Comparison of ENCODE assay signal across 1 worm cellular context in the genomic region with DNA sequence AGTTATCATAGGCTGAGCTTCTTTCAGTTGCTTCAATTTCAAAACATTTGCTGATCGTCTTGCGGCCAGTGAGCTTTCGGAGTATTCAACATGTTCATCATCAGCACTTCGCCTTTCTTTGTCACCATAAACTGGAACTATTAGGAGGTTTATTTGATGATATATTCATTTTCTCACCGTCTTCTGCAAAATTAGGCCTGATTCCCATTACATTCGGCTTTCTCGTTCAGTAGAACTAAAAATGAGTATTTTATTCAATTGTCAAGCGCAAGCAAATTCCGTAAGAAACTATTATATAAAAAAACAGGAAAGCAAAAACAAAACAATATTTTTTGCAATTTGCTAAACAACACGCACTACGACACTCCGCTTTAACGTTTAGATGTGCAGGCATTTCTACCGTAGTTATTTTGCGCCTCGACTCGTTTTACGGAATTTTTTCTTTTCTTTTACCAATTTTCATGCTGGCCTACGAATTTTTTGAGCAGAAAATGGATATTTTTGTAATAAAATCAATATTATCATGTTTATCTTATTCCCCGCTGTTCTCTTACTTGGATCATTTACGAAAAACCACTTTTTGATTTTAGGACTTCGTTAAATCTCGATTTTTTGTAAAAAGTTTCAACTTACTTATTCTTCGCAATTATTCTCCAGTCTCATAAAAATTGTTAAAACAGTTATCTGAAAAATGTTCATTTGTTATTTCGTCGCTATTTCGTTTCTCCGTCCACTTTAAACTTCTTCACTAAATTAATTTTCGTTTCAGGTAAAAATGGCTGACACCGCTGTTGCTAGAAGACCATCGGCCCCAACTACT.
TF ChIP-seq lines count a peak whose summit lies in the region.

A gene (minus strand): TSS at position 242 of the 820 bp plus-strand sequence.
A gene (plus strand): TSS at position 770 of the 820 bp plus-strand sequence.

TF ChIP-seq in whole organism, L4 larva, 104 proteins besides CTCF, POLR2A, EP300 and RAD21 (continued from another document):
- TF ChIP-seq Y75B8A.6 (GFP tag; IDR thresholded peaks at IDR 0.05; lab: Robert Waterston, UW) (no peak), daf-12 (tag; optimal IDR thresholded peaks at IDR 0.05; lab: Kevin White, UChicago) (no peak), php-3 (GFP tag; IDR thresholded peaks at IDR 0.05; lab: Robert Waterston, UW) (no peak), rbr-2 (tag; optimal IDR thresholded peaks at IDR 0.05; lab: Kevin White, UChicago) (peak; percentile 71), ZK546.5 (tag; optimal IDR thresholded peaks at IDR 0.05; lab: Kevin White, UChicago) (peak; percentile 64 to 91), nhr-111 (GFP tag; optimal IDR thresholded peaks at IDR 0.05; lab: Kevin White, UChicago) (no peak), spr-3 (GFP tag; optimal IDR thresholded peaks at IDR 0.05; lab: Kevin White, UChicago) (no peak), duxl-1 (tag; optimal IDR thresholded peaks at IDR 0.05; lab: Kevin White, UChicago; ENCODE audit: poor library complexity) (no peak), Y5F2A.4 (GFP tag; optimal IDR thresholded peaks at IDR 0.05; lab: Kevin White, UChicago) (no peak), mdt-29 (GFP tag; IDR thresholded peaks at IDR 0.05; lab: Robert Waterston, UW) (no peak), saeg-2 (GFP tag; IDR thresholded peaks at IDR 0.05; lab: Robert Waterston, UW) (no peak), dve-1 (tag; optimal IDR thresholded peaks at IDR 0.05; lab: Kevin White, UChicago; ENCODE audit: insufficient read depth) (peak; percentile 63), zip-11 (GFP tag; IDR thresholded peaks at IDR 0.05; lab: Robert Waterston, UW) (no peak), ces-1 (GFP tag; optimal IDR thresholded peaks at IDR 0.05; lab: Kevin White, UChicago) (peak; percentile 29), gei-8 (GFP tag; optimal IDR thresholded peaks at IDR 0.05; lab: Kevin White, UChicago) (no peak), hlh-11 (tag; optimal IDR thresholded peaks at IDR 0.05; lab: Kevin White, UChicago) (peak; percentile 54), skn-1 (tag; optimal IDR thresholded peaks at IDR 0.05; lab: Kevin White, UChicago) (no peak), vab-7 (GFP tag; IDR thresholded peaks at IDR 0.05; lab: Robert Waterston, UW) (no peak), lir-3 (tag; optimal IDR thresholded peaks at IDR 0.05; lab: Kevin White, UChicago) (no peak), ztf-11 (tag; optimal IDR thresholded peaks at IDR 0.05; lab: Kevin White, UChicago) (no peak), ztf-7 (tag; optimal IDR thresholded peaks at IDR 0.05; lab: Kevin White, UChicago) (no peak), F37D6.2 (tag; optimal IDR thresholded peaks at IDR 0.05; lab: Kevin White, UChicago) (peak; percentile 40), F26F4.8 (GFP tag; conservative IDR thresholded peaks at IDR 0.05; lab: Robert Waterston, UW) (no peak), jun-1 (tag; optimal IDR thresholded peaks at IDR 0.05; lab: Kevin White, UChicago) (peak; percentile 39), F44E2.7 (GFP tag; IDR thresholded peaks at IDR 0.05; lab: Robert Waterston, UW) (no peak), pha-4 (GFP tag; IDR thresholded peaks at IDR 0.05; lab: Robert Waterston, UW) (no peak), pha-4 (tag; optimal IDR thresholded peaks at IDR 0.05; lab: Kevin White, UChicago) (peak; percentile 90), tra-1 (GFP tag; IDR thresholded peaks at IDR 0.05; lab: Robert Waterston, UW) (no peak), snpc-1.2 (GFP tag; IDR thresholded peaks at IDR 0.05; lab: Robert Waterston, UW) (no peak), Y48G9A.11 (GFP tag; IDR thresholded peaks at IDR 0.05; lab: Robert Waterston, UW) (peak; percentile 99), ceh-44 (GFP tag; IDR thresholded peaks at IDR 0.05; lab: Robert Waterston, UW) (no peak), attf-4 (tag; optimal IDR thresholded peaks at IDR 0.05; lab: Kevin White, UChicago) (no peak), nhr-41 (GFP tag; IDR thresholded peaks at IDR 0.05; lab: Robert Waterston, UW) (no peak)
